Fruit fly (Drosophila melanogaster): ENCODE measurements around the gene CG11723.

The CG11723 gene

DNA sequence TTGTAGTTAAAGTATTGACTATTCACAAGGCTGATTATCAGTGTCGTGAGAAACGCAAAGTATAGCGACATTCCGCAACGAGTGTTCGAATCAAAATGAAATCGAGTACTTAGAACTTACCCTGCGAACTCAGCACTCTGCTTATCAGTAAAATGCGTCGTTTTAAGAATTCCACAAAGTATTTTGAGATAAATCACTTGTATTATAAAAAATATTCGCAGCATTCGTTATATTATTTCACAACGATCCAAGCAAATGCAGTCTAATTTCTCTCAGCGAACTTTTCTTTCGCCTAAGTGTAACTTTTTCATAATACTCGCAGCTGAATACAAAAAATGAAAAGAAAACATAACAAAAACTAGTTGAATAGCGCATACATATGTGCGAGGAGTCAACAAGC, 17.9 kb downstream of the CG11723 start, which contains the start of gene CG4259:
TSS of gene CG4259 (minus strand) at position 101 of the 400 bp plus-strand sequence.
- TF ChIP-seq CG34367 (tag; optimal IDR thresholded peaks at IDR 0.05): no peak
- TF ChIP-seq rn (GFP tag; IDR thresholded peaks at IDR 0.05): no peak
- TF ChIP-seq Pif1B (GFP tag; optimal IDR thresholded peaks at IDR 0.05): no peak
- no peak for TF ChIP-seq fd96Ca (GFP tag; IDR thresholded peaks at IDR 0.05)
- TF ChIP-seq Snoo (tag; optimal IDR thresholded peaks at IDR 0.05): no peak
- no peak for TF ChIP-seq CG17806 (tag; optimal IDR thresholded peaks at IDR 0.05)
- TF ChIP-seq CG10348 (GFP tag; IDR thresholded peaks at IDR 0.05): no peak
- TF ChIP-seq gl (tag; optimal IDR thresholded peaks at IDR 0.05): no peak
- TF ChIP-seq CG32121 (GFP tag; IDR thresholded peaks at IDR 0.05): no peak
- TF ChIP-seq CG4496 (GFP tag; IDR thresholded peaks at IDR 0.05): no peak
- TF ChIP-seq CG12605 (GFP tag; IDR thresholded peaks at IDR 0.05): no peak
- TF ChIP-seq EcR (GFP tag; optimal IDR thresholded peaks at IDR 0.05): no peak
- TF ChIP-seq D1 (tag; optimal IDR thresholded peaks at IDR 0.05): no peak
- TF ChIP-seq CG8301 (tag; optimal IDR thresholded peaks at IDR 0.05): no peak
- TF ChIP-seq Pif1A (GFP tag; optimal IDR thresholded peaks at IDR 0.05): no peak

DNA sequence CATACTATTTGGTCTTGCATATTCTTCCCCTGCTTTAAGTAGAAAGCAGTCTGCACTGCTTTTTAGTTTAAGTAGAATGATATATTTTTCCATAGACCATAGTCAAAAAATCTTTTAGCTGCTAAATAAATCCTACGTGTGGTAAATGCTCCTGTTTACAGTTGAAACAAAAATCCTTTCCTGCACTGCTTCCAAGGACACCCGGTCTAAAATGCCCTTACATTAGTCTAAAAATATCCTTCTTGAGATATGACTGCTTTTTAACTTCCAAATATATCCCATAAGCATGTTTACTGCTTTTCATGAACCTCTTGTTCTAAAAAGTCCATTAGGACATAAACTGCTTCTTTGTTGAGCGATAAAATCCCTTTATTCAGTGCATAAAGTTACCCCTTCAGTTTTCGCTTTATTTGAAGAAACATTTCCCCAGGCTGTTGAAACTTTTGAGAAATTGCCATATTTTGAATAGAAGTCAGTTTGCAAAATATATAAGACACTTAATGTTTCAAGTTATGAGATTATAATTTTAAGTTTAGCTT, 36.7 kb downstream of the CG11723 start:
- no peak for TF ChIP-seq CG14655 (GFP tag; optimal IDR thresholded peaks at IDR 0.05)
- TF ChIP-seq CG13204 (GFP tag; optimal IDR thresholded peaks at IDR 0.05): no peak

DNA sequence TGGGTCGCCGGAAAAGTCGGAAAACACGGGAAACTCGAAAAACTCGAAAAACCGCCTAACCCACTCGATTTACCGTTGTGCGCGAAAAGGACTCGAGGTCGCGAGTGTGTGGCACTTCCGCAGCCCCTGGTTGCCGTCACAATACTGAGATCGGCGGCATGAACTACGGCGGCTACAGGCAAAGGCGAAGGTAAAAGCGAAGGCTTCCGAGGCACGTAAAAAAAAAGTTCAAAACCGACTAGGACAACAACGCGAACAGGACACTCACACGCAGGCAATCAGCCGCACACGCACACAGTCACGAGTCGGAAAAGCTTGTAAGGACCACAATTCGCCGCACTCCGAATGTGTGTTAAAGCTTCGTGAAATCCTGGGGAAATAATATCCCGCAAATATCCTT, 37.3 kb downstream of the CG11723 start, which contains the start of gene dpr3:
TSS of gene dpr3 (minus strand) at position 133 of the 400 bp plus-strand sequence.
- TF ChIP-seq Ets98B (GFP tag; IDR thresholded peaks at IDR 0.05): no peak
- TF ChIP-seq CG13204 (GFP tag; optimal IDR thresholded peaks at IDR 0.05): no peak
- TF ChIP-seq CG10348 (GFP tag; IDR thresholded peaks at IDR 0.05): no peak
- no peak for TF ChIP-seq rn (GFP tag; IDR thresholded peaks at IDR 0.05)
- no peak for TF ChIP-seq EcR (GFP tag; optimal IDR thresholded peaks at IDR 0.05)
- no peak for TF ChIP-seq fd96Ca (GFP tag; IDR thresholded peaks at IDR 0.05)
- no peak for TF ChIP-seq Pif1A (GFP tag; optimal IDR thresholded peaks at IDR 0.05)
- TF ChIP-seq D1 (tag; optimal IDR thresholded peaks at IDR 0.05): no peak
- no peak for TF ChIP-seq gl (tag; optimal IDR thresholded peaks at IDR 0.05)
- no peak for TF ChIP-seq Pif1B (GFP tag; optimal IDR thresholded peaks at IDR 0.05)
- TF ChIP-seq CG15710 (tag; optimal IDR thresholded peaks at IDR 0.05): no peak
- TF ChIP-seq CG8301 (tag; optimal IDR thresholded peaks at IDR 0.05): no peak
- TF ChIP-seq CG12605 (GFP tag; IDR thresholded peaks at IDR 0.05): no peak
- no peak for TF ChIP-seq CG14655 (GFP tag; optimal IDR thresholded peaks at IDR 0.05)
- TF ChIP-seq Snoo (tag; optimal IDR thresholded peaks at IDR 0.05): no peak
- no peak for TF ChIP-seq CG4496 (GFP tag; IDR thresholded peaks at IDR 0.05)
- no peak for TF ChIP-seq CG32121 (GFP tag; IDR thresholded peaks at IDR 0.05)
- TF ChIP-seq CG34367 (tag; optimal IDR thresholded peaks at IDR 0.05): no peak
- no peak for TF ChIP-seq CG17806 (tag; optimal IDR thresholded peaks at IDR 0.05)
- no peak for TF ChIP-seq CG8159 (tag; optimal IDR thresholded peaks at IDR 0.05)
